Fruit fly (Drosophila melanogaster) whole organism, wandering third instar larva: ENCODE results near the gene Naa30A.

Experiments used
- Abd-B ChIP-seq: fragments of >200 bp; optimal IDR thresholded peaks from 2 replicates; lab custom pipeline; 2017; ENCODE audit warnings: missing biosample characterization, missing genetic modification characterization
- CG32264 ChIP-seq: fragments of 200-800 bp; sonication (Bioruptor generic); optimal IDR thresholded peaks from 2 replicates; lab custom pipeline; 2016; ENCODE audit warnings: missing biosample characterization, missing genetic modification characterization
- CG9705 ChIP-seq: fragments of 200-800 bp; sonication (Bioruptor generic); optimal IDR thresholded peaks from 2 replicates; lab custom pipeline; 2018; ENCODE audit warnings: missing biosample characterization, mild to moderate bottlenecking, missing genetic modification characterization
- Dfd ChIP-seq: fragments of >200 bp; optimal IDR thresholded peaks from 2 replicates; lab custom pipeline; 2017; ENCODE audit warnings: missing biosample characterization, missing genetic modification characterization
- Dif ChIP-seq: fragments of 200-275, 200-300 bp; sonication (Bioruptor generic); optimal IDR thresholded peaks from 2 replicates; lab custom pipeline; 2018; ENCODE audit warnings: missing biosample characterization, missing genetic modification characterization; ENCODE audit not compliant: partially characterized antibody
- GATAd ChIP-seq: sonication (Bioruptor generic); optimal IDR thresholded peaks from 2 replicates; lab custom pipeline; 2016; ENCODE audit warnings: missing biosample characterization, missing genetic modification characterization
- HLH106 ChIP-seq: fragments of 200-800 bp; optimal IDR thresholded peaks from 3 replicates; lab custom pipeline; 2019; ENCODE audit warnings: missing biosample characterization, mild to moderate bottlenecking, missing genetic modification characterization, moderate library complexity
- Hnf4 ChIP-seq: fragments of 200-800 bp; sonication (Bioruptor generic); optimal IDR thresholded peaks from 2 replicates; lab custom pipeline; 2016; ENCODE audit warnings: missing biosample characterization, mild to moderate bottlenecking, missing genetic modification characterization
- Hr78 ChIP-seq: fragments of >200 bp; optimal IDR thresholded peaks from 2 replicates; lab custom pipeline; 2017; ENCODE audit warnings: missing biosample characterization, missing genetic modification characterization
- Hr83 ChIP-seq: fragments of 200-300 bp; sonication (Bioruptor generic); optimal IDR thresholded peaks from 2 replicates; lab custom pipeline; 2016; ENCODE audit warnings: missing biosample characterization, mild to moderate bottlenecking, missing genetic modification characterization, moderate library complexity; ENCODE audit not compliant: poor library complexity, severe bottlenecking
- Jra ChIP-seq: sonication (Bioruptor generic); optimal IDR thresholded peaks from 2 replicates; lab custom pipeline; 2016; ENCODE audit warnings: missing biosample characterization, missing genetic modification characterization
- Mio ChIP-seq: sonication (Bioruptor generic); optimal IDR thresholded peaks from 2 replicates; lab custom pipeline; 2016; ENCODE audit warnings: missing biosample characterization, missing genetic modification characterization
- Myc ChIP-seq: fragments of >200 bp; optimal IDR thresholded peaks from 2 replicates; lab custom pipeline; 2017
- N ChIP-seq: fragments of >200 bp; optimal IDR thresholded peaks from 2 replicates; lab custom pipeline; 2018; ENCODE audit warnings: missing biosample characterization, missing external identifiers, missing genetic modification characterization
- OdsH ChIP-seq: fragments of 200-800 bp; sonication (Bioruptor generic); optimal IDR thresholded peaks from 2 replicates; lab custom pipeline; 2016; ENCODE audit warnings: missing biosample characterization, mild to moderate bottlenecking, missing genetic modification characterization
- Rel ChIP-seq, 2 experiments: fragments of 200-800 bp; sonication (Bioruptor generic) in 1 of 2; optimal IDR thresholded peaks; 2 replicates in 1 of 2; 3 replicates in 1 of 2; lab custom pipeline; 2016 to 2019; ENCODE audit warnings: mild to moderate bottlenecking in 2 of 2, missing biosample characterization in 2 of 2, missing genetic modification characterization in 2 of 2, moderate library complexity in 1 of 2
- Sp1 ChIP-seq: fragments of 200-800 bp; sonication (Bioruptor generic); optimal IDR thresholded peaks from 3 replicates; lab custom pipeline; 2019; ENCODE audit warnings: missing biosample characterization, mild to moderate bottlenecking, missing genetic modification characterization, moderate library complexity
- Vsx2 ChIP-seq: fragments of 200-300, 225-300 bp; sonication (Bioruptor generic); optimal IDR thresholded peaks from 2 replicates; lab custom pipeline; 2018; ENCODE audit warnings: missing biosample characterization, missing genetic modification characterization; ENCODE audit not compliant: partially characterized antibody
- br ChIP-seq: fragments of 200-800 bp; sonication (Bioruptor generic); optimal IDR thresholded peaks from 2 replicates; lab custom pipeline; 2016; ENCODE audit warnings: missing biosample characterization, missing genetic modification characterization
- brk ChIP-seq: fragments of 200-800 bp; sonication (Bioruptor generic); optimal IDR thresholded peaks from 2 replicates; lab custom pipeline; 2016; ENCODE audit warnings: missing biosample characterization, mild to moderate bottlenecking, missing genetic modification characterization
- dmrt93B ChIP-seq: fragments of 200-800 bp; sonication (Bioruptor generic); optimal IDR thresholded peaks from 2 replicates; lab custom pipeline; 2018; ENCODE audit warnings: missing biosample characterization, mild to moderate bottlenecking, missing genetic modification characterization
- dsf ChIP-seq: sonication (Bioruptor generic); optimal IDR thresholded peaks from 2 replicates; lab custom pipeline; 2016; ENCODE audit warnings: missing biosample characterization, missing genetic modification characterization, borderline replicate concordance
- ey ChIP-seq: fragments of 200-800 bp; sonication (Bioruptor generic); optimal IDR thresholded peaks from 2 replicates; lab custom pipeline; 2016; ENCODE audit warnings: missing biosample characterization, missing genetic modification characterization
- foxo ChIP-seq, 2 experiments: fragments of 200-800 bp; sonication (Bioruptor generic); optimal IDR thresholded peaks; 2 replicates in 1 of 2; 3 replicates in 1 of 2; lab custom pipeline; 2016 to 2017; ENCODE audit warnings: missing biosample characterization in 2 of 2, missing genetic modification characterization in 2 of 2
- fru ChIP-seq: fragments of 200-800 bp; sonication (Bioruptor generic); optimal IDR thresholded peaks from 3 replicates; lab custom pipeline; 2016; ENCODE audit warnings: missing biosample characterization, mild to moderate bottlenecking, missing genetic modification characterization
- h ChIP-seq: fragments of 200-800 bp; sonication (Bioruptor generic); optimal IDR thresholded peaks from 3 replicates; lab custom pipeline; 2016; ENCODE audit warnings: missing biosample characterization, mild to moderate bottlenecking, missing genetic modification characterization
- jim ChIP-seq: fragments of 175-275, 200-325 bp; sonication (Bioruptor generic); optimal IDR thresholded peaks from 2 replicates; lab custom pipeline; 2016; ENCODE audit warnings: missing biosample characterization, mild to moderate bottlenecking, missing genetic modification characterization
- lola ChIP-seq: fragments of >200 bp; optimal IDR thresholded peaks from 2 replicates; lab custom pipeline; 2017; ENCODE audit warnings: missing biosample characterization, missing genetic modification characterization
- psq ChIP-seq: fragments of 200-800 bp; sonication (Bioruptor generic); optimal IDR thresholded peaks from 3 replicates; lab custom pipeline; 2017; ENCODE audit warnings: missing biosample characterization, mild to moderate bottlenecking, missing genetic modification characterization, moderate library complexity
- rgr ChIP-seq: fragments of 200-800 bp; sonication (Bioruptor generic); optimal IDR thresholded peaks from 3 replicates; lab custom pipeline; 2016; ENCODE audit warnings: missing biosample characterization, mild to moderate bottlenecking, missing genetic modification characterization
- sage ChIP-seq: fragments of 200-800 bp; sonication (Bioruptor generic); optimal IDR thresholded peaks from 2 replicates; lab custom pipeline; 2016; ENCODE audit warnings: missing biosample characterization, mild to moderate bottlenecking, missing genetic modification characterization
- sv ChIP-seq: fragments of 200-800 bp; sonication (Bioruptor generic); optimal IDR thresholded peaks from 3 replicates; lab custom pipeline; 2016; ENCODE audit warnings: missing biosample characterization, missing genetic modification characterization
- tai ChIP-seq: sonication (Bioruptor generic); optimal IDR thresholded peaks from 2 replicates; lab custom pipeline; 2016; ENCODE audit warnings: missing biosample characterization, missing genetic modification characterization
- woc ChIP-seq: sonication (Bioruptor generic); optimal IDR thresholded peaks from 2 replicates; lab custom pipeline; 2016; ENCODE audit warnings: missing biosample characterization, mild to moderate bottlenecking, missing genetic modification characterization

Naa30A gene

dm6 chrX:1346256-1346655 lies 4.3 kb downstream of the Naa30A start, which contains the start of gene Tsp2A:
TSS of gene Tsp2A (plus strand) at chrX:1346553.
- TF ChIP-seq Hr83 (no peak), h (peak; percentile 37)

- TF ChIP-seq dsf (GFP tag; lab: Kevin White, UChicago): no peak
- no peak for TF ChIP-seq Hr83
- no peak for TF ChIP-seq Dfd
- TF ChIP-seq Vsx2: no peak
- TF ChIP-seq h: no peak
- no peak for TF ChIP-seq tai (GFP tag; lab: Kevin White, UChicago)
- TF ChIP-seq Myc (lab: Kevin White, UChicago): no peak
- TF ChIP-seq GATAd (GFP tag; lab: Kevin White, UChicago): no peak
- TF ChIP-seq woc: no peak
Observed at dm6 chrX:1346833-1347232, 4.9 kb downstream of the Naa30A start.

dm6 chrX:1349255-1349654 lies 7.3 kb downstream of the Naa30A start, which contains the start of gene MTPAP:
TSS of gene MTPAP (minus strand) at chrX:1349357.
- TF ChIP-seq Vsx2 (no peak), h (peak; percentile 9), CG32264 (GFP tag; lab: Kevin White, UChicago) (no peak), Hr83 (no peak), Hr78 (no peak), CG9705 (no peak), dmrt93B (GFP tag; lab: Kevin White, UChicago) (no peak), psq (GFP tag; lab: Kevin White, UChicago) (no peak), HLH106 (tag; lab: Kevin White, UChicago) (peak; percentile 5), Myc (lab: Kevin White, UChicago) (peak; percentile 51), fru (GFP tag; lab: Kevin White, UChicago) (no peak), sage (GFP tag; lab: Kevin White, UChicago) (no peak), jim (GFP tag; lab: Kevin White, UChicago) (no peak), Dfd (no peak), lola (GFP tag; lab: Kevin White, UChicago) (no peak), brk (GFP tag; lab: Kevin White, UChicago) (no peak), OdsH (no peak), ey (GFP tag; lab: Kevin White, UChicago) (no peak), Sp1 (GFP tag; lab: Kevin White, UChicago) (peak; percentile 11)

- TF ChIP-seq CG9705 (no peak), fru (GFP tag; lab: Kevin White, UChicago) (no peak), dsf (GFP tag; lab: Kevin White, UChicago) (no peak), sv (GFP tag; lab: Kevin White, UChicago) (no peak), Hnf4 (GFP tag; lab: Kevin White, UChicago) (no peak), N (no peak), HLH106 (tag; lab: Kevin White, UChicago) (no peak), Abd-B (GFP tag; lab: Kevin White, UChicago) (no peak), br (GFP tag; lab: Kevin White, UChicago) (no peak), foxo (GFP tag; optimal IDR thresholded peaks at IDR 0.05; lab: Kevin White, UChicago) (no peak), jim (GFP tag; lab: Kevin White, UChicago) (no peak), Sp1 (GFP tag; lab: Kevin White, UChicago) (peak; percentile 11), Dfd (no peak), lola (GFP tag; lab: Kevin White, UChicago) (no peak), Mio (no peak), h (peak; percentile 27), Myc (lab: Kevin White, UChicago) (peak; percentile 16), Dif (GFP tag; lab: Kevin White, UChicago) (peak; percentile 9), ey (GFP tag; lab: Kevin White, UChicago) (no peak), rgr (no peak), CG32264 (GFP tag; lab: Kevin White, UChicago) (no peak), tai (GFP tag; lab: Kevin White, UChicago) (no peak), Jra (peak; percentile 75), Rel (GFP tag; optimal IDR thresholded peaks at IDR 0.05; lab: Kevin White, UChicago) (no peak), Rel (tag; optimal IDR thresholded peaks at IDR 0.05; lab: Kevin White, UChicago) (no peak), GATAd (GFP tag; lab: Kevin White, UChicago) (no peak), Hr78 (no peak)
- TF ChIP-seq, all 38 proteins: peak for 5
Observed at dm6 chrX:1353322-1354212, 11.7 kb downstream of the Naa30A start, which contains the start of the genes CG12773 and CG11417. TSS of gene CG12773 (minus strand) at chrX:1353981. TSS of gene CG11417 (plus strand) at chrX:1354014.
